Worm (Caenorhabditis elegans) whole organism, L4 larva: ENCODE measurements around the gene Y49E10.4.

Experiments
- D1046.2 ChIP-seq: fragments of 200-800 bp; sonication (Bioruptor generic); IDR thresholded peaks from 2 replicates; pipeline ENCODE4 v1.3.6; 2022; ENCODE audit warnings: missing genetic modification characterization, missing compliant biosample characterization
- F10B5.3 ChIP-seq: sonication (generic microtip); optimal IDR thresholded peaks from 2 replicates; lab custom pipeline; 2016; ENCODE audit warnings: mild to moderate bottlenecking, missing genetic modification characterization, missing compliant biosample characterization
- F26F4.8 ChIP-seq: fragments of 200-800 bp; sonication (Bioruptor generic); conservative IDR thresholded peaks from 2 replicates; pipeline ENCODE4 v1.3.6; 2022; ENCODE audit warnings: missing genetic modification characterization, missing compliant biosample characterization
- F44E2.7 ChIP-seq: fragments of 200-800 bp; sonication (Bioruptor generic); IDR thresholded peaks from 2 replicates; pipeline ENCODE4 v2.1.2; 2022; ENCODE audit warnings: missing genetic modification characterization, missing compliant biosample characterization
- R02D3.7 ChIP-seq: fragments of 150-350 bp; sonication (generic microtip); optimal IDR thresholded peaks from 3 replicates; lab custom pipeline; 2014; ENCODE audit warnings: missing biosample characterization, missing genetic modification characterization
- Y5F2A.4 ChIP-seq: fragments of 200-800 bp; sonication (Bioruptor generic); optimal IDR thresholded peaks from 2 replicates; lab custom pipeline; 2018; ENCODE audit warnings: mild to moderate bottlenecking, missing genetic modification characterization, missing compliant biosample characterization
- Y75B8A.6 ChIP-seq: fragments of 200-800 bp; sonication (Bioruptor generic); IDR thresholded peaks from 2 replicates; pipeline ENCODE4 v1.3.6; 2022; ENCODE audit warnings: missing genetic modification reagents, missing genetic modification characterization, missing compliant biosample characterization
- arid-1 ChIP-seq: fragments of 200-800 bp; sonication (Bioruptor generic); conservative IDR thresholded peaks from 2 replicates; pipeline ENCODE4 v1.3.6; 2022; ENCODE audit warnings: missing genetic modification reagents, missing genetic modification characterization, missing compliant biosample characterization
- attf-4 ChIP-seq: sonication (generic microtip); optimal IDR thresholded peaks from 3 replicates; lab custom pipeline; 2017; ENCODE audit warnings: missing biosample characterization, missing genetic modification characterization
- ceh-20 ChIP-seq: fragments of 200-800 bp; sonication (Bioruptor generic); IDR thresholded peaks from 2 replicates; pipeline ENCODE4 v1.3.6; 2022; ENCODE audit warnings: missing genetic modification reagents, missing genetic modification characterization, missing compliant biosample characterization
- ceh-32 ChIP-seq: sonication (generic microtip); optimal IDR thresholded peaks from 2 replicates; lab custom pipeline; 2016; ENCODE audit warnings: mild to moderate bottlenecking, missing genetic modification characterization, missing compliant biosample characterization; ENCODE audit not compliant: poor library complexity
- ceh-44 ChIP-seq: fragments of 200-800 bp; sonication (Bioruptor generic); IDR thresholded peaks from 2 replicates; pipeline ENCODE4 v1.3.6; 2022; ENCODE audit warnings: missing genetic modification reagents, missing genetic modification characterization, missing compliant biosample characterization
- ceh-62 ChIP-seq: sonication (generic microtip); optimal IDR thresholded peaks from 2 replicates; lab custom pipeline; 2017; ENCODE audit warnings: missing biosample characterization, missing genetic modification characterization
- ceh-82 ChIP-seq: sonication (generic microtip); optimal IDR thresholded peaks from 2 replicates; lab custom pipeline; 2017; ENCODE audit warnings: missing biosample characterization, missing genetic modification characterization
- ces-1 ChIP-seq: fragments of 150-350 bp; sonication (generic microtip); optimal IDR thresholded peaks from 4 replicates; lab custom pipeline; 2014; ENCODE audit warnings: missing biosample characterization, missing genetic modification reagents, missing genetic modification characterization
- daf-12 ChIP-seq: fragments of 150-350 bp; optimal IDR thresholded peaks from 2 replicates; lab custom pipeline; 2014; ENCODE audit warnings: missing biosample characterization, missing genetic modification reagents, missing genetic modification characterization
- dmd-6 ChIP-seq: fragments of 200-800 bp; sonication (Bioruptor generic); IDR thresholded peaks from 2 replicates; pipeline ENCODE4 v1.3.6; 2022; ENCODE audit warnings: missing genetic modification reagents, missing genetic modification characterization, missing compliant biosample characterization
- dmd-9 ChIP-seq: fragments of 200-800 bp; sonication (Bioruptor generic); IDR thresholded peaks from 2 replicates; pipeline ENCODE4 v1.3.6; 2022; ENCODE audit warnings: missing genetic modification reagents, missing genetic modification characterization, missing compliant biosample characterization
- dpl-1 ChIP-seq: fragments of 150-350 bp; optimal IDR thresholded peaks from 2 replicates; lab custom pipeline; 2014; ENCODE audit warnings: missing biosample characterization, missing genetic modification reagents, missing genetic modification characterization
- duxl-1 ChIP-seq: sonication (generic microtip); optimal IDR thresholded peaks from 2 replicates; lab custom pipeline; 2016; ENCODE audit warnings: mild to moderate bottlenecking, missing genetic modification characterization, moderate library complexity, missing compliant biosample characterization; ENCODE audit not compliant: poor library complexity
- dve-1 ChIP-seq: sonication (generic microtip); optimal IDR thresholded peaks from 2 replicates; lab custom pipeline; 2017; ENCODE audit warnings: antibody characterized with exemption, mild to moderate bottlenecking, missing genetic modification characterization, missing compliant biosample characterization; ENCODE audit not compliant: insufficient read depth
- egl-27 ChIP-seq: sonication (generic microtip); optimal IDR thresholded peaks from 3 replicates; lab custom pipeline; 2017; ENCODE audit warnings: missing biosample characterization, missing genetic modification reagents, missing genetic modification characterization
- hif-1 ChIP-seq, 2 experiments: sonication (generic microtip); optimal IDR thresholded peaks; 2 replicates each; lab custom pipeline; 2016 to 2017; ENCODE audit warnings: missing compliant biosample characterization in 2 of 2, missing genetic modification characterization in 2 of 2, missing genetic modification reagents in 2 of 2, missing genotype in 2 of 2, mild to moderate bottlenecking in 1 of 2
- hlh-11 ChIP-seq: fragments of 200-800 bp; sonication (Bioruptor generic); optimal IDR thresholded peaks from 2 replicates; lab custom pipeline; 2018; ENCODE audit warnings: mild to moderate bottlenecking, missing genetic modification characterization, missing compliant biosample characterization
- lim-7 ChIP-seq: fragments of 200-800 bp; sonication (Bioruptor generic); IDR thresholded peaks from 2 replicates; pipeline ENCODE4 v1.3.6; 2022; ENCODE audit warnings: missing genetic modification characterization, missing compliant biosample characterization
- lin-15B ChIP-seq: fragments of 150-350 bp; sonication (generic microtip); optimal IDR thresholded peaks from 3 replicates; lab custom pipeline; 2014; ENCODE audit warnings: missing biosample characterization, missing genetic modification characterization
- lin-39 ChIP-seq: fragments of 150-350 bp; optimal IDR thresholded peaks from 2 replicates; lab custom pipeline; 2014; ENCODE audit warnings: missing biosample characterization, missing genetic modification reagents, missing genetic modification characterization
- lir-3 ChIP-seq: sonication (generic microtip); optimal IDR thresholded peaks from 2 replicates; lab custom pipeline; 2016; ENCODE audit warnings: mild to moderate bottlenecking, missing genetic modification characterization, missing compliant biosample characterization
- lsy-2 ChIP-seq, 2 experiments: fragments of 150-350 bp in 1 of 2; sonication (generic microtip) in 1 of 2; optimal IDR thresholded peaks; 2 replicates each; lab custom pipeline; 2014 to 2017; ENCODE audit warnings: missing biosample characterization in 2 of 2, missing genetic modification characterization in 2 of 2
- madf-5 ChIP-seq, 2 experiments: fragments of 200-800 bp; sonication (Bioruptor generic); IDR thresholded peaks; 2 replicates each; pipeline ENCODE4 v1.3.6; 2022; ENCODE audit warnings: missing compliant biosample characterization in 2 of 2, missing genetic modification characterization in 2 of 2
- madf-9 ChIP-seq: fragments of 200-800 bp; sonication (Bioruptor generic); conservative IDR thresholded peaks from 2 replicates; pipeline ENCODE4 v1.3.6; 2022; ENCODE audit warnings: missing genetic modification reagents, missing genetic modification characterization, missing compliant biosample characterization
- mes-2 ChIP-seq: sonication (generic microtip); optimal IDR thresholded peaks from 2 replicates; lab custom pipeline; 2016; ENCODE audit warnings: missing genotype, mild to moderate bottlenecking, missing genetic modification characterization, missing compliant biosample characterization; ENCODE audit not compliant: poor library complexity, severe bottlenecking
- mxl-2 ChIP-seq: fragments of 200-800 bp; sonication (Bioruptor generic); conservative IDR thresholded peaks from 2 replicates; pipeline ENCODE4 v1.3.6; 2022; ENCODE audit warnings: missing genetic modification reagents, missing genetic modification characterization, missing compliant biosample characterization
- mxl-3 ChIP-seq: fragments of 200-800 bp; sonication (Bioruptor generic); optimal IDR thresholded peaks from 2 replicates; lab custom pipeline; 2018; ENCODE audit warnings: mild to moderate bottlenecking, missing genetic modification characterization, missing compliant biosample characterization
- nhr-102 ChIP-seq: sonication (generic microtip); optimal IDR thresholded peaks from 2 replicates; lab custom pipeline; 2016; ENCODE audit warnings: mild to moderate bottlenecking, missing genetic modification characterization, moderate library complexity, missing compliant biosample characterization
- nhr-28 ChIP-seq: fragments of 150-350 bp; optimal IDR thresholded peaks from 2 replicates; lab custom pipeline; 2014; ENCODE audit warnings: missing biosample characterization, missing genetic modification characterization
- nhr-42 ChIP-seq: fragments of 200-800 bp; sonication (Bioruptor generic); IDR thresholded peaks from 2 replicates; pipeline ENCODE4 v1.3.6; 2022; ENCODE audit warnings: missing genetic modification characterization, missing compliant biosample characterization
- nhr-48 ChIP-seq: sonication (generic microtip); optimal IDR thresholded peaks from 2 replicates; lab custom pipeline; 2016; ENCODE audit warnings: mild to moderate bottlenecking, missing genetic modification characterization, missing compliant biosample characterization
- nhr-76 ChIP-seq: fragments of 150-350 bp; optimal IDR thresholded peaks from 2 replicates; lab custom pipeline; 2014; ENCODE audit warnings: missing biosample characterization, missing genetic modification characterization
- rbr-2 ChIP-seq: sonication (generic microtip); optimal IDR thresholded peaks from 2 replicates; lab custom pipeline; 2016; ENCODE audit warnings: missing genotype, missing genetic modification characterization, missing compliant biosample characterization
- saeg-2 ChIP-seq: fragments of 200-800 bp; sonication (Bioruptor generic); IDR thresholded peaks from 2 replicates; pipeline ENCODE4 v1.3.6; 2022; ENCODE audit warnings: missing genetic modification reagents, missing genetic modification characterization, missing compliant biosample characterization
- sdz-12 ChIP-seq: fragments of 200-800 bp; sonication (Bioruptor generic); optimal IDR thresholded peaks from 2 replicates; lab custom pipeline; 2018; ENCODE audit warnings: mild to moderate bottlenecking, missing genetic modification characterization, missing compliant biosample characterization
- snpc-1.2 ChIP-seq: fragments of 200-800 bp; sonication (Bioruptor generic); IDR thresholded peaks from 2 replicates; pipeline ENCODE4 v1.3.6; 2022; ENCODE audit warnings: missing genetic modification reagents, missing genetic modification characterization, missing compliant biosample characterization
- tra-1 ChIP-seq: fragments of 200-800 bp; sonication (Bioruptor generic); IDR thresholded peaks from 2 replicates; pipeline ENCODE4 v1.3.6; 2022; ENCODE audit warnings: missing genetic modification reagents, missing genetic modification characterization, missing compliant biosample characterization
- unc-130 ChIP-seq: sonication (generic microtip); optimal IDR thresholded peaks from 2 replicates; lab custom pipeline; 2016; ENCODE audit warnings: missing genetic modification reagents, missing genetic modification characterization, missing compliant biosample characterization
- unc-62 ChIP-seq, 3 experiments: fragments of 150-350 bp in 1 of 3; sonication (generic microtip); optimal IDR thresholded peaks in 2 of 3; peaks in 1 of 3; 1 replicate in 1 of 3; 2 replicates in 2 of 3; lab custom pipeline; 2014 to 2017; ENCODE audit warnings: missing biosample characterization in 3 of 3, missing genetic modification characterization in 3 of 3, missing genetic modification reagents in 3 of 3, missing genotype in 1 of 3
- zag-1 ChIP-seq: fragments of 150-350 bp; optimal IDR thresholded peaks from 2 replicates; lab custom pipeline; 2014; ENCODE audit warnings: missing biosample characterization, missing genetic modification characterization
- zfp-3 ChIP-seq: fragments of 200-800 bp; sonication (Bioruptor generic); conservative IDR thresholded peaks from 2 replicates; pipeline ENCODE4 v1.3.6; 2022; ENCODE audit warnings: missing genetic modification reagents, missing genetic modification characterization, missing compliant biosample characterization
- zip-11 ChIP-seq: fragments of 200-800 bp; sonication (Bioruptor generic); IDR thresholded peaks from 2 replicates; pipeline ENCODE4 v1.3.6; 2022; ENCODE audit warnings: missing genetic modification characterization, missing compliant biosample characterization
- zip-2 ChIP-seq: fragments of 150-350 bp; optimal IDR thresholded peaks from 2 replicates; lab custom pipeline; 2014; ENCODE audit warnings: missing biosample characterization, missing genetic modification characterization
- ztf-11 ChIP-seq: fragments of 150-350 bp; optimal IDR thresholded peaks from 2 replicates; lab custom pipeline; 2014; ENCODE audit warnings: missing biosample characterization, missing genetic modification characterization

Y49E10.4 gene

ce11 chrIII:12351301-12351700, 32.3 kb downstream of the Y49E10.4 start, which contains the start of the genes pph-4.1 and Y75B8A.31 (continued):
- TF ChIP-seq dmd-9 (peak; percentile 92), mes-2 (tag; lab: Kevin White, UChicago) (peak; percentile 99), lim-7 (GFP tag; lab: Robert Waterston, UW) (no peak), ceh-82 (no peak), R02D3.7 (tag; lab: Kevin White, UChicago) (no peak), zip-2 (tag; lab: Kevin White, UChicago) (no peak), daf-12 (tag; lab: Kevin White, UChicago) (no peak), ceh-44 (GFP tag; lab: Robert Waterston, UW) (0 out of 2 replicates have a peak, but pooled peaks have one; percentile 31), unc-130 (GFP tag; lab: Kevin White, UChicago) (peak; percentile 95), tra-1 (GFP tag; lab: Robert Waterston, UW) (no peak), hif-1 (tag; optimal IDR thresholded peaks at IDR 0.05; lab: Kevin White, UChicago) (peak; percentile 37 to 95), D1046.2 (GFP tag; lab: Robert Waterston, UW) (no peak), dmd-6 (GFP tag; lab: Robert Waterston, UW) (peak; percentile 75), sdz-12 (peak; percentile 44), duxl-1 (peak; percentile 0), F26F4.8 (GFP tag; lab: Robert Waterston, UW) (no peak), F10B5.3 (peak; percentile 25), ceh-62 (tag; lab: Kevin White, UChicago) (no peak), lin-15B (tag; lab: Kevin White, UChicago) (peak; percentile 84), nhr-42 (GFP tag; lab: Robert Waterston, UW) (no peak), nhr-102 (tag; lab: Kevin White, UChicago) (peak; percentile 71), zip-11 (GFP tag; lab: Robert Waterston, UW) (no peak), madf-9 (no peak; the same call in 1 of the 2 replicates), ces-1 (GFP tag; lab: Kevin White, UChicago) (no peak), nhr-28 (tag; lab: Kevin White, UChicago) (peak; percentile 71), lin-39 (no peak), arid-1 (GFP tag; lab: Robert Waterston, UW) (peak; percentile 54; the same call in 1 of the 2 replicates), unc-62 (GFP tag; optimal IDR thresholded peaks at IDR 0.05 in 1 of 2; lab: Kevin White, UChicago) (no peak), unc-62 (tag; optimal IDR thresholded peaks at IDR 0.05; lab: Kevin White, UChicago) (no peak), nhr-76 (tag; lab: Kevin White, UChicago) (no peak), ceh-32 (tag; lab: Kevin White, UChicago) (no peak), attf-4 (tag; lab: Kevin White, UChicago) (no peak), saeg-2 (GFP tag; lab: Robert Waterston, UW) (no peak), mxl-3 (GFP tag; lab: Kevin White, UChicago) (no peak), Y5F2A.4 (GFP tag; lab: Kevin White, UChicago) (no peak), Y75B8A.6 (GFP tag; lab: Robert Waterston, UW) (no peak), dpl-1 (GFP tag; lab: Kevin White, UChicago) (peak; percentile 83), F44E2.7 (GFP tag; lab: Robert Waterston, UW) (no peak), snpc-1.2 (GFP tag; lab: Robert Waterston, UW) (no peak), zag-1 (no peak), zfp-3 (0 out of 2 replicates have a peak, but pooled peaks have one; percentile 27), madf-5 (GFP tag; IDR thresholded peaks at IDR 0.05; lab: Robert Waterston, UW) (no peak), lsy-2 (tag; optimal IDR thresholded peaks at IDR 0.05; lab: Kevin White, UChicago) (peak in 1 of 2 experiments; percentile 91), egl-27 (tag; lab: Kevin White, UChicago) (no peak), rbr-2 (peak; percentile 80), hlh-11 (tag; lab: Kevin White, UChicago) (peak; percentile 75), ztf-11 (tag; lab: Kevin White, UChicago) (no peak), ceh-20 (peak; percentile 54; the same call in 1 of the 2 replicates), lir-3 (no peak), dve-1 (tag; lab: Kevin White, UChicago) (peak; percentile 84), mxl-2 (GFP tag; lab: Robert Waterston, UW) (no peak), nhr-48 (tag; lab: Kevin White, UChicago) (peak; percentile 30)
